Worm (Caenorhabditis elegans) whole organism, young adult: Measurements from ENCODE around the gene cyp-33E1.

Experiments used
- F10E7.11 ChIP-seq: sonication (generic microtip); optimal IDR thresholded peaks from 2 replicates; lab custom pipeline; 2017; ENCODE audit warnings: mild to moderate bottlenecking, missing genetic modification characterization, moderate library complexity, missing compliant biosample characterization
- F23B12.7 ChIP-seq: sonication (generic microtip); optimal IDR thresholded peaks from 2 replicates; lab custom pipeline; 2017; ENCODE audit warnings: missing genetic modification characterization, mild to moderate bottlenecking, missing compliant biosample characterization, antibody characterized with exemption, moderate library complexity; ENCODE audit not compliant: insufficient read depth
- F37B4.10 ChIP-seq: fragments of 200-800 bp; sonication (Bioruptor generic); IDR thresholded peaks from 2 replicates; pipeline ENCODE4 v1.3.6; 2022; ENCODE audit warnings: missing genetic modification characterization, missing compliant biosample characterization
- F55B11.4 ChIP-seq: sonication (generic microtip); optimal IDR thresholded peaks from 2 replicates; lab custom pipeline; 2016; ENCODE audit warnings: missing compliant biosample characterization, missing genetic modification characterization, borderline replicate concordance; ENCODE audit not compliant: insufficient read depth
- F57A8.1 ChIP-seq: fragments of 200-800 bp; sonication (Bioruptor generic); optimal IDR thresholded peaks from 2 replicates; lab custom pipeline; 2018; ENCODE audit warnings: mild to moderate bottlenecking, missing genetic modification characterization, moderate library complexity, missing compliant biosample characterization
- Y56A3A.18 ChIP-seq: fragments of 200-800 bp; sonication (Bioruptor generic); IDR thresholded peaks from 2 replicates; pipeline ENCODE4 v1.3.6; 2022; ENCODE audit warnings: missing genetic modification reagents, missing genetic modification characterization, missing compliant biosample characterization
- Y79H2A.3 ChIP-seq: fragments of 200-800 bp; sonication (Bioruptor generic); conservative IDR thresholded peaks from 2 replicates; pipeline ENCODE4 v1.3.6; 2022; ENCODE audit warnings: missing genetic modification reagents, missing genetic modification characterization, missing compliant biosample characterization
- aptf-2 ChIP-seq: fragments of 200-800 bp; sonication (Bioruptor generic); conservative IDR thresholded peaks from 2 replicates; pipeline ENCODE4 v1.3.6; 2022; ENCODE audit warnings: missing genetic modification reagents, missing genetic modification characterization, missing compliant biosample characterization
- attf-5 ChIP-seq: fragments of 200-800 bp; sonication (Bioruptor generic); optimal IDR thresholded peaks from 2 replicates; lab custom pipeline; 2018; ENCODE audit warnings: mild to moderate bottlenecking, missing genetic modification characterization, missing compliant biosample characterization
- attf-6 ChIP-seq: fragments of 200-800 bp; sonication (Bioruptor generic); IDR thresholded peaks from 2 replicates; pipeline ENCODE4 v1.3.6; 2022; ENCODE audit warnings: missing genetic modification reagents, missing genetic modification characterization, missing compliant biosample characterization
- bed-2 ChIP-seq: fragments of 200-800 bp; sonication (Bioruptor generic); IDR thresholded peaks from 2 replicates; pipeline ENCODE4 v1.3.6; 2022; ENCODE audit warnings: missing genetic modification reagents, missing genetic modification characterization, missing compliant biosample characterization
- ceh-91 ChIP-seq: fragments of 200-800 bp; sonication (Bioruptor generic); IDR thresholded peaks from 2 replicates; pipeline ENCODE4 v1.3.6; 2022; ENCODE audit warnings: missing genetic modification reagents, missing genetic modification characterization, missing compliant biosample characterization
- chd-7 ChIP-seq: sonication (generic microtip); optimal IDR thresholded peaks from 2 replicates; lab custom pipeline; 2016; ENCODE audit warnings: mild to moderate bottlenecking, missing genetic modification characterization, moderate library complexity, missing compliant biosample characterization
- dpff-1 ChIP-seq: sonication (generic microtip); optimal IDR thresholded peaks from 2 replicates; lab custom pipeline; 2017; ENCODE audit warnings: mild to moderate bottlenecking, missing genetic modification characterization, missing compliant biosample characterization
- ekl-4 ChIP-seq: fragments of 200-800 bp; sonication (Bioruptor generic); IDR thresholded peaks from 2 replicates; pipeline ENCODE4 v1.3.6; 2022; ENCODE audit warnings: missing genetic modification reagents, missing genetic modification characterization, missing compliant biosample characterization
- fkh-3 ChIP-seq: sonication (generic microtip); optimal IDR thresholded peaks from 2 replicates; lab custom pipeline; 2016; ENCODE audit warnings: mild to moderate bottlenecking, missing genetic modification characterization, missing compliant biosample characterization
- hlh-12 ChIP-seq: sonication (generic microtip); optimal IDR thresholded peaks from 2 replicates; lab custom pipeline; 2016; ENCODE audit warnings: missing genetic modification characterization, missing compliant biosample characterization
- hmg-1.2 ChIP-seq: fragments of 200-800 bp; sonication (Bioruptor generic); IDR thresholded peaks from 2 replicates; pipeline ENCODE4 v1.3.6; 2022; ENCODE audit warnings: missing genetic modification reagents, missing genetic modification characterization, missing compliant biosample characterization
- hmg-20 ChIP-seq: fragments of 200-800 bp; sonication (Bioruptor generic); IDR thresholded peaks from 2 replicates; pipeline ENCODE4 v1.3.6; 2022; ENCODE audit warnings: missing genetic modification reagents, missing genetic modification characterization, missing compliant biosample characterization
- lag-1 ChIP-seq: fragments of 200-800 bp; sonication (Bioruptor generic); IDR thresholded peaks from 2 replicates; pipeline ENCODE4 v1.3.6; 2022; ENCODE audit warnings: missing genetic modification reagents, missing genetic modification characterization, missing compliant biosample characterization
- lsl-1 ChIP-seq: fragments of 200-800 bp; sonication (Bioruptor generic); optimal IDR thresholded peaks from 2 replicates; lab custom pipeline; 2018; ENCODE audit warnings: mild to moderate bottlenecking, missing genetic modification characterization, moderate library complexity, missing compliant biosample characterization
- madf-10 ChIP-seq: sonication (generic microtip); optimal IDR thresholded peaks from 2 replicates; lab custom pipeline; 2016; ENCODE audit warnings: mild to moderate bottlenecking, missing genetic modification characterization, missing compliant biosample characterization
- madf-8 ChIP-seq: fragments of 200-800 bp; sonication (Bioruptor generic); conservative IDR thresholded peaks from 2 replicates; pipeline ENCODE4 v1.3.6; 2022; ENCODE audit warnings: missing genetic modification reagents, missing genetic modification characterization, missing compliant biosample characterization
- mcd-1 ChIP-seq: fragments of 200-800 bp; sonication (Bioruptor generic); IDR thresholded peaks from 2 replicates; pipeline ENCODE4 v1.3.6; 2022; ENCODE audit warnings: missing genetic modification reagents, missing genetic modification characterization, missing compliant biosample characterization
- mes-4 ChIP-seq: sonication (generic microtip); optimal IDR thresholded peaks from 2 replicates; lab custom pipeline; 2016; ENCODE audit warnings: missing genotype, missing genetic modification characterization, missing compliant biosample characterization
- nhr-27 ChIP-seq: fragments of 200-800 bp; sonication (Bioruptor generic); optimal IDR thresholded peaks from 2 replicates; lab custom pipeline; 2018; ENCODE audit warnings: mild to moderate bottlenecking, missing genetic modification characterization, moderate library complexity, missing compliant biosample characterization
- rec-8 ChIP-seq, 2 experiments: sonication (generic microtip); optimal IDR thresholded peaks; 2 replicates each; lab custom pipeline; 2016; ENCODE audit warnings: mild to moderate bottlenecking in 2 of 2, missing genetic modification characterization in 2 of 2, missing genetic modification reagents in 2 of 2, missing genotype in 2 of 2, missing biosample characterization in 1 of 2, missing compliant biosample characterization in 1 of 2, moderate library complexity in 1 of 2
- sdz-38 ChIP-seq: sonication (generic microtip); optimal IDR thresholded peaks from 2 replicates; lab custom pipeline; 2016; ENCODE audit warnings: missing genotype, missing genetic modification characterization, missing compliant biosample characterization
- sea-2 ChIP-seq: fragments of 200-800 bp; sonication (Bioruptor generic); IDR thresholded peaks from 2 replicates; pipeline ENCODE4 v1.3.6; 2022; ENCODE audit warnings: missing genetic modification characterization, missing compliant biosample characterization
- snpc-1.3 ChIP-seq: sonication (generic microtip); optimal IDR thresholded peaks from 2 replicates; lab custom pipeline; 2017; ENCODE audit warnings: missing genetic modification characterization, mild to moderate bottlenecking, missing compliant biosample characterization, antibody characterized with exemption, moderate library complexity, missing genotype, missing genetic modification reagents; ENCODE audit not compliant: insufficient read depth
- snpc-3.4 ChIP-seq: sonication (generic microtip); optimal IDR thresholded peaks from 2 replicates; lab custom pipeline; 2017; ENCODE audit warnings: missing genetic modification characterization, mild to moderate bottlenecking, missing compliant biosample characterization, antibody characterized with exemption, moderate library complexity, missing genotype, missing genetic modification reagents
- snpc-4 ChIP-seq, 5 experiments: fragments of 150-350 bp in 1 of 5; sonication (generic microtip) in 4 of 5; optimal IDR thresholded peaks; 2 replicates each; lab custom pipeline; 2014 to 2018; ENCODE audit warnings: missing genetic modification characterization in 5 of 5, missing biosample characterization in 3 of 5, antibody characterized with exemption in 2 of 5, mild to moderate bottlenecking in 2 of 5, missing compliant biosample characterization in 2 of 5, missing genotype in 2 of 5, moderate library complexity in 2 of 5, missing genetic modification reagents in 1 of 5
- unc-130 ChIP-seq: sonication (generic microtip); optimal IDR thresholded peaks from 2 replicates; lab custom pipeline; 2016; ENCODE audit warnings: missing genetic modification reagents, missing genetic modification characterization, missing compliant biosample characterization
- ztf-25 ChIP-seq: fragments of 200-800 bp; sonication (Bioruptor generic); IDR thresholded peaks from 2 replicates; pipeline ENCODE4 v1.3.6; 2022; ENCODE audit warnings: missing genetic modification reagents, missing genetic modification characterization, missing compliant biosample characterization
- ztf-26 ChIP-seq: sonication (generic microtip); optimal IDR thresholded peaks from 2 replicates; lab custom pipeline; 2017; ENCODE audit warnings: missing genetic modification characterization, missing compliant biosample characterization

Gene cyp-33E1

DNA sequence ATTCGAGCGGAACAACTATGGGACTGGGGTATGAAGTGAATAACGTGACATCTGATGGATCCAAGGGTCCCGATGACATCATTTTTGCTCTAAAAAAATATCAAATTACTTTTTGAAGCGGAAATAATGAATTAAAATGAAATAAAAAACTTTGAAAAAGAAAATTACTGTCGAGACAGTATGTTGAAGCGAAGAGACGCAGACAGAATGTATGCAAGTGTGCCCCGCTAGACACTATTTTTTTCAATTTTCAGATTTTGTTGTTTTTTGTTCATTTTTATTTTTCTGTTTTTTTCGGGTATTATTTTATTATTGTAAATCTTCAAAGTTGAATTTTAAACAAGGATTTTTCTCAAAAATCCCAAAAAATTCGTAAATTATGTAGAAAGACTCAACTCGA, 29.7 kb downstream of the cyp-33E1 start, which contains the start of gene F42A9.8:
Gene F42A9.8, minus strand, starts transcription at position 88 of the 400 bp plus-strand sequence.
- TF ChIP-seq F10E7.11 (tag; lab: Kevin White, UChicago), result no peak
- TF ChIP-seq hmg-20 (GFP tag; lab: Robert Waterston, UW), result no peak
- TF ChIP-seq attf-6 (GFP tag; lab: Robert Waterston, UW), result no peak
- peak; percentile 10 for TF ChIP-seq snpc-3.4
- peak; percentile 96 for TF ChIP-seq hmg-1.2 (GFP tag; lab: Robert Waterston, UW)

DNA sequence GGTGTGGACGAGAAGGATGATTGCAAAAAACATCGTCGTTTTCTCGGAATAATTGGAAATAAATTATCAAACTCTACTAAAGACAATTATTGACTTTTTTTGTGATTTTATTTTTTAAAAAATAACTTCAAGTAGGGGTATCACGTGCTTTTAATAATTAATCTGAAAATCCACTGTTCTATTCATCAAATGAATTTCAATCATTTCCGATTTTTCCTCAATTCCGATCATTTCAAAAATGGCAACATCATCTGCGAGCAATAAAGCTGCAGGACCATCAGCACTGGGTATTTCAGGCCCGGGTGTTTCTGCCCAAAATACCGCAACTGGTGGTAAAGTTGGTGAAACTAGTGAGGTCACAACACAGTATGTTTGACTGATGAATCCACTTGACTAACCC, 31.4 kb downstream of the cyp-33E1 start, which contains the start of the genes F42A9.7 and F42A9.3:
Gene F42A9.7, minus strand, starts transcription at position 101 of the 400 bp plus-strand sequence.
Gene F42A9.3, plus strand, starts transcription at position 214 of the 400 bp plus-strand sequence.
- TF ChIP-seq mes-4 (tag; lab: Kevin White, UChicago) (no peak), attf-5 (GFP tag; lab: Kevin White, UChicago) (no peak), aptf-2 (GFP tag; lab: Robert Waterston, UW) (no peak), F57A8.1 (no peak), madf-10 (tag; lab: Kevin White, UChicago) (no peak), lag-1 (no peak), nhr-27 (tag; lab: Kevin White, UChicago) (no peak), ceh-91 (no peak), sdz-38 (tag; lab: Kevin White, UChicago) (no peak), dpff-1 (tag; lab: Kevin White, UChicago) (no peak), ztf-25 (GFP tag; lab: Robert Waterston, UW) (no peak), F23B12.7 (tag; lab: Kevin White, UChicago) (no peak), mcd-1 (GFP tag; lab: Robert Waterston, UW) (no peak), bed-2 (GFP tag; lab: Robert Waterston, UW) (no peak), Y56A3A.18 (GFP tag; lab: Robert Waterston, UW) (no peak), snpc-1.3 (tag; lab: Kevin White, UChicago) (no peak), chd-7 (no peak), unc-130 (GFP tag; lab: Kevin White, UChicago) (no peak), hlh-12 (tag; lab: Kevin White, UChicago) (no peak)
- TF ChIP-seq, all 124 proteins: peak for 0

DNA sequence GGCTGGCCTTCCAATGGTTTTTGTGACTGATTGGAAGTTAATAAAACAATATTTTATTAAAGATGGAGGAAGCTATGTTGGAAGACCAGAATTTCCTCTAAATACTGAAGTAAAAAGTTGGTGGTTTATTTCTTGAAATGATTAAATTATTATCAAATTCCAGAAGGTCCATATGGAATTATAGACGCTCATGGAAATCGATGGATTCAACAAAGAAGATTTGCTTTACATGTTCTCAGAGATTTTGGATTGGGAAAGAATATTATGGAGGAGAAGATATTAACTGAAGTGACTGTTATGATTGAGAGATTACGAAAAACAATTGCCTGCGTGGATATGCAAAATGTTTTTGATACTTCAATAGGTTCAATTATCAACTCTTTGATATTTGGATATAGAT, 33.1 kb downstream of the cyp-33E1 start:
- TF ChIP-seq snpc-1.3 (tag; lab: Kevin White, UChicago) (no peak), nhr-27 (tag; lab: Kevin White, UChicago) (no peak), lsl-1 (GFP tag; lab: Kevin White, UChicago) (no peak), F55B11.4 (tag; lab: Kevin White, UChicago) (no peak), ztf-26 (no peak), mes-4 (tag; lab: Kevin White, UChicago) (no peak), sea-2 (GFP tag; lab: Robert Waterston, UW) (no peak), ceh-91 (no peak), Y79H2A.3 (no peak), F37B4.10 (GFP tag; lab: Robert Waterston, UW) (no peak), rec-8 (tag; optimal IDR thresholded peaks at IDR 0.05; lab: Kevin White, UChicago) (no peak), fkh-3 (tag; lab: Kevin White, UChicago) (no peak), ekl-4 (GFP tag; lab: Robert Waterston, UW) (no peak), madf-8 (GFP tag; lab: Robert Waterston, UW) (no peak), snpc-4 (GFP tag; optimal IDR thresholded peaks at IDR 0.05; lab: Kevin White, UChicago) (no peak), snpc-4 (tag; optimal IDR thresholded peaks at IDR 0.05; lab: Kevin White, UChicago) (no peak), mcd-1 (GFP tag; lab: Robert Waterston, UW) (no peak)
